Worm (Caenorhabditis elegans): ENCODE measurements around the gene ins-11.

ce11 chrII:5592857-5593256 is 36.3 kb downstream of the ins-11 start:
- TF ChIP-seq nhr-76 (tag; optimal IDR thresholded peaks at IDR 0.05) (no peak), ceh-16 (tag; optimal IDR thresholded peaks at IDR 0.05) (no peak), egl-5 (tag; optimal IDR thresholded peaks at IDR 0.05) (no peak), elt-3 (tag; optimal IDR thresholded peaks at IDR 0.05) (no peak), ceh-82 (tag; optimal IDR thresholded peaks at IDR 0.05) (no peak), lin-15B (tag; optimal IDR thresholded peaks at IDR 0.05) (no peak)
